Worm (Caenorhabditis elegans) whole organism, L2 larva: ENCODE data around the gene ctsa-1.2.

Experiments used
- C34F6.9 ChIP-seq: fragments of 150-350 bp; optimal IDR thresholded peaks from 2 replicates; lab custom pipeline; 2014; ENCODE audit warnings: missing biosample characterization, missing genetic modification characterization
- F13H6.1 ChIP-seq: sonication (generic microtip); optimal IDR thresholded peaks from 2 replicates; lab custom pipeline; 2016; ENCODE audit warnings: missing genetic modification characterization, missing compliant biosample characterization
- R02D3.7 ChIP-seq: fragments of 150-350 bp; optimal IDR thresholded peaks from 2 replicates; lab custom pipeline; 2014; ENCODE audit warnings: missing biosample characterization, missing genetic modification characterization
- Y55F3AM.14 ChIP-seq: fragments of 200-800 bp; sonication (Bioruptor generic); optimal IDR thresholded peaks from 2 replicates; lab custom pipeline; 2018; ENCODE audit warnings: mild to moderate bottlenecking, missing genetic modification characterization, missing compliant biosample characterization
- alr-1 ChIP-seq: fragments of 150-350 bp; optimal IDR thresholded peaks from 2 replicates; lab custom pipeline; 2014; ENCODE audit warnings: missing biosample characterization, missing genetic modification characterization
- aly-2 ChIP-seq: fragments of 150-350 bp; optimal IDR thresholded peaks from 2 replicates; lab custom pipeline; 2014; ENCODE audit warnings: missing biosample characterization, missing genetic modification characterization
- ama-1 ChIP-seq: fragments of 150-350 bp; optimal IDR thresholded peaks from 2 replicates; lab custom pipeline; 2018; ENCODE audit warnings: inconsistent platforms
- blmp-1 ChIP-seq: sonication (generic microtip); optimal IDR thresholded peaks from 2 replicates; lab custom pipeline; 2017; ENCODE audit warnings: missing genetic modification characterization, mild to moderate bottlenecking, missing compliant biosample characterization, antibody characterized with exemption, moderate library complexity; ENCODE audit not compliant: insufficient read depth
- ceh-16 ChIP-seq: fragments of 150-350 bp; optimal IDR thresholded peaks from 2 replicates; lab custom pipeline; 2014; ENCODE audit warnings: missing biosample characterization, missing genetic modification characterization
- ceh-82 ChIP-seq: fragments of 150-350 bp; optimal IDR thresholded peaks from 2 replicates; lab custom pipeline; 2014; ENCODE audit warnings: missing biosample characterization, missing genetic modification characterization
- crh-2 ChIP-seq: sonication (generic microtip); optimal IDR thresholded peaks from 2 replicates; lab custom pipeline; 2017; ENCODE audit warnings: missing biosample characterization, missing genetic modification characterization
- dmd-4 ChIP-seq: sonication (generic microtip); optimal IDR thresholded peaks from 2 replicates; lab custom pipeline; 2017; ENCODE audit warnings: missing biosample characterization, missing genetic modification characterization
- egl-27 ChIP-seq: sonication (generic microtip); optimal IDR thresholded peaks from 3 replicates; lab custom pipeline; 2017; ENCODE audit warnings: missing biosample characterization, missing genetic modification reagents, missing genetic modification characterization
- elt-1 ChIP-seq: fragments of 150-350 bp; optimal IDR thresholded peaks from 2 replicates; lab custom pipeline; 2014; ENCODE audit warnings: missing biosample characterization, missing genetic modification characterization
- elt-3 ChIP-seq: sonication (generic microtip); optimal IDR thresholded peaks from 2 replicates; lab custom pipeline; 2017; ENCODE audit warnings: missing biosample characterization, missing genetic modification characterization
- fos-1 ChIP-seq: fragments of 150-350 bp; optimal IDR thresholded peaks from 2 replicates; lab custom pipeline; 2014; ENCODE audit warnings: missing biosample characterization, missing genetic modification characterization
- gmeb-1 ChIP-seq: fragments of 150-350 bp; optimal IDR thresholded peaks from 2 replicates; lab custom pipeline; 2014; ENCODE audit warnings: missing biosample characterization, missing genetic modification characterization
- lin-13 ChIP-seq: fragments of 150-350 bp; optimal IDR thresholded peaks from 2 replicates; lab custom pipeline; 2014; ENCODE audit warnings: missing biosample characterization, missing genetic modification reagents, missing genetic modification characterization
- lin-39 ChIP-seq: fragments of 150-350 bp; optimal IDR thresholded peaks from 2 replicates; lab custom pipeline; 2014; ENCODE audit warnings: missing biosample characterization, missing genetic modification reagents, missing genetic modification characterization
- lsy-2 ChIP-seq, 2 experiments: fragments of 150-350 bp in 1 of 2; sonication (generic microtip) in 1 of 2; optimal IDR thresholded peaks; 2 replicates each; lab custom pipeline; 2014 to 2017; ENCODE audit warnings: missing biosample characterization in 2 of 2, missing genetic modification characterization in 2 of 2
- mbf-1 ChIP-seq: sonication (generic microtip); optimal IDR thresholded peaks from 2 replicates; lab custom pipeline; 2017; ENCODE audit warnings: missing biosample characterization, missing genetic modification characterization
- mdl-1 ChIP-seq, 2 experiments: fragments of 150-350 bp in 1 of 2; sonication (generic microtip) in 1 of 2; optimal IDR thresholded peaks; 2 replicates each; lab custom pipeline; 2017; ENCODE audit warnings: missing biosample characterization in 2 of 2, missing genetic modification characterization in 2 of 2
- nhr-11 ChIP-seq: fragments of 150-350 bp; optimal IDR thresholded peaks from 2 replicates; lab custom pipeline; 2014; ENCODE audit warnings: missing biosample characterization, missing genetic modification characterization
- nhr-12 ChIP-seq: fragments of 150-350 bp; optimal IDR thresholded peaks from 2 replicates; lab custom pipeline; 2014; ENCODE audit warnings: missing biosample characterization, missing genetic modification characterization
- nhr-21 ChIP-seq: fragments of 150-350 bp; optimal IDR thresholded peaks from 2 replicates; lab custom pipeline; 2014; ENCODE audit warnings: missing biosample characterization, missing genetic modification characterization
- nhr-23 ChIP-seq: fragments of 150-350 bp; optimal IDR thresholded peaks from 2 replicates; lab custom pipeline; 2014; ENCODE audit warnings: missing biosample characterization, missing genetic modification reagents, missing genetic modification characterization
- nhr-237 ChIP-seq: fragments of 150-350 bp; optimal IDR thresholded peaks from 2 replicates; lab custom pipeline; 2014; ENCODE audit warnings: missing biosample characterization, missing genetic modification characterization
- nhr-25 ChIP-seq: fragments of 150-350 bp; sonication (generic microtip); optimal IDR thresholded peaks from 3 replicates; lab custom pipeline; 2014; ENCODE audit warnings: missing biosample characterization, missing genetic modification characterization
- nhr-6 ChIP-seq: fragments of 150-350 bp; optimal IDR thresholded peaks from 2 replicates; lab custom pipeline; 2014; ENCODE audit warnings: missing biosample characterization, missing genetic modification characterization
- peb-1 ChIP-seq: fragments of 150-350 bp; optimal IDR thresholded peaks from 2 replicates; lab custom pipeline; 2014; ENCODE audit warnings: missing biosample characterization, missing genetic modification characterization
- sem-4 ChIP-seq: fragments of 150-350 bp; optimal IDR thresholded peaks from 2 replicates; lab custom pipeline; 2014; ENCODE audit warnings: missing biosample characterization, missing genetic modification reagents, missing genetic modification characterization
- sma-3 ChIP-seq: sonication (generic microtip); optimal IDR thresholded peaks from 2 replicates; lab custom pipeline; 2016; ENCODE audit warnings: missing genetic modification reagents, missing genetic modification characterization, missing compliant biosample characterization
- sma-9 ChIP-seq, 2 experiments: fragments of 150-350 bp in 1 of 2; sonication (generic microtip) in 1 of 2; optimal IDR thresholded peaks; 2 replicates each; lab custom pipeline; 2014 to 2016; ENCODE audit warnings: missing genetic modification characterization in 2 of 2, mild to moderate bottlenecking in 1 of 2, missing biosample characterization in 1 of 2, missing compliant biosample characterization in 1 of 2, missing genetic modification reagents in 1 of 2, moderate library complexity in 1 of 2
- unc-55 ChIP-seq: fragments of 150-350 bp; sonication (generic microtip); optimal IDR thresholded peaks from 3 replicates; lab custom pipeline; 2014; ENCODE audit warnings: missing biosample characterization, missing genetic modification reagents, missing genetic modification characterization
- unc-62 ChIP-seq: fragments of 150-350 bp; optimal IDR thresholded peaks from 2 replicates; lab custom pipeline; 2014; ENCODE audit warnings: missing biosample characterization, missing genetic modification reagents, missing genetic modification characterization
- zag-1 ChIP-seq: fragments of 150-350 bp; optimal IDR thresholded peaks from 2 replicates; lab custom pipeline; 2014; ENCODE audit warnings: missing biosample characterization, missing genetic modification characterization
- ztf-1 ChIP-seq: fragments of 200-800 bp; sonication (Bioruptor generic); conservative IDR thresholded peaks from 2 replicates; pipeline ENCODE4 v1.3.6; 2022; ENCODE audit warnings: missing genetic modification characterization, missing compliant biosample characterization
- ztf-11 ChIP-seq: sonication (generic microtip); optimal IDR thresholded peaks from 2 replicates; lab custom pipeline; 2017; ENCODE audit warnings: missing biosample characterization, missing genetic modification characterization
- ztf-4 ChIP-seq: fragments of 150-350 bp; optimal IDR thresholded peaks from 2 replicates; lab custom pipeline; 2014; ENCODE audit warnings: missing biosample characterization, missing genetic modification characterization

ctsa-1.2 gene

DNA sequence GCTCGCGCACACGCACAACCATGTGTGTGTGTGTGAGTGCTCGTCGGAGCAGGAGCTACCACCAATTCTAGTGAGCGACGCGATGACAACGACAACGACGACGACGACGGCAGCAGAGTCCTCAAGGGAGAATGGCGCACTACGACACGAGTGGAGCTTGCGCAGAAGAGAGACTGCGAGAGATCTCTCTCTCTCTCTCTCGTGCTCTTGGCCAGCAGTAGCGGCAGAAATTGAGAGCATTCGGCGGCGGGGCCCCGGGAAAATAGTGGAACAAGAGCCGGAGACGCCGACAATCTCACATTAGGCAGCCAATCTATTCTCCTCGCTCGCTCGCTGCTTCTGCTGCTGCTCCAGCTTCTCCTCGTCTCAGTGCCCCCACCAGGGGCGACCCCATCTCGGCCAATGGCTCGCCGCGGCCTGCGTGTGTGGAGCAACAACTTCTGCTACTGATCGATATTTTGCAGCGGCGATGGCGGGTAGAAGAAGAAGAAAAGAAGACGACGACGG, 7.7 kb downstream of the ctsa-1.2 start (continued):
- peak; percentile 90 for TF ChIP-seq zag-1
- TF ChIP-seq R02D3.7 (tag; lab: Kevin White, UChicago): no peak
- no peak for TF ChIP-seq alr-1 (tag; lab: Kevin White, UChicago)
- TF ChIP-seq lin-39: no peak
- no peak for TF ChIP-seq blmp-1 (tag; lab: Kevin White, UChicago)
- no peak for TF ChIP-seq elt-1 (tag; lab: Kevin White, UChicago)
- no peak for TF ChIP-seq peb-1 (tag; lab: Kevin White, UChicago)
- no peak for TF ChIP-seq nhr-12

DNA sequence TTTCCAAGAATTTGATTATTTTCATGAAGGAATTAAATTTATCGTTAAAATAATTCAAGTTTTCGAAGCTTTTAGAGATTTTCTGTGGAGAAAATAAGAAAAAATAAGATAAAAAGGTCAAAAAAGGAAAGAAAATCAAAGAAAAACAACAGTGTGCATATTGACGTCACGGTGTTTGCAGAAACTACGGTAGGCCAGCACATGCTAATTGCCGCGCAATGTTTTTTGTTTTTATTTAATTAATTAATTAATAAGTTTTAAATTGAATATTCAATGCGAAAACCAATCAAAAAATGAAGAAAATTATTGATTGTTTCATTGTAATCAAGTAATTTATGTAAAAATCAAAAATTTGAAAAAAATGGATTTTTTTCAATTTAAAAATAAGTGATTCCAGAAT, 8.7 kb downstream of the ctsa-1.2 start:
- TF ChIP-seq nhr-11 (tag; lab: Kevin White, UChicago) (no peak), nhr-21 (tag; lab: Kevin White, UChicago) (no peak), elt-3 (no peak), F13H6.1 (tag; lab: Kevin White, UChicago) (no peak), fos-1 (tag; lab: Kevin White, UChicago) (no peak), ama-1 (no peak), ztf-1 (no peak), sma-3 (GFP tag; lab: Kevin White, UChicago) (no peak), nhr-237 (tag; lab: Kevin White, UChicago) (no peak), nhr-23 (tag; lab: Kevin White, UChicago) (no peak), C34F6.9 (no peak), aly-2 (no peak), ztf-11 (tag; lab: Kevin White, UChicago) (no peak), mbf-1 (tag; lab: Kevin White, UChicago) (no peak), crh-2 (no peak), dmd-4 (tag; lab: Kevin White, UChicago) (no peak), nhr-6 (tag; lab: Kevin White, UChicago) (no peak), ztf-4 (no peak), Y55F3AM.14 (GFP tag; lab: Kevin White, UChicago) (no peak), ceh-82 (tag; lab: Kevin White, UChicago) (no peak), lsy-2 (tag; optimal IDR thresholded peaks at IDR 0.05; lab: Kevin White, UChicago) (peak; percentile 29 to 92), lin-13 (peak; percentile 8), unc-55 (GFP tag; lab: Kevin White, UChicago) (peak; percentile 33), gmeb-1 (tag; lab: Kevin White, UChicago) (no peak)

DNA sequence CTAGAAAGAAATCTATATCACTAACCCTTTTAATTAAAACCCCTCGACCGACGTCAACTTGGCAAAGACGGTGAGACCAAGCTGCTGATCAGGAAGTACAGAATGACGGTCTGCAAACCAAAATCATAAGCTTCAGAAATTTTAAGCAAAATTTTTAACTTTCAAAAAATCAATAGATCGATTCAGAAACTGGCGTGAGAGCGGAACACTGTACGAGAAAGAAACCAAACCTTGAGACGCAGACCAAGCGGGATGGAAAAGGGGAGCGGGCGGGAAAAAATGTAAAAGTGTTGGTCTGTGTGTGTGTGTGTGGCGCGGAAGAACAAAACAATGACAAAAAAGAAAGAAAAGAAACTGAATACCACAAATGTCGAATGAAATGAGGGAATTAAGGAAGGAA, 9.3 kb downstream of the ctsa-1.2 start, which contains the start of the genes F44E5.17 and gpb-1:
F44E5.17 (minus strand) TSS at position 101 of the 400 bp plus-strand sequence.
gpb-1 (minus strand) TSS at position 118 of the 400 bp plus-strand sequence.
- TF ChIP-seq ztf-1: no peak
- no peak for TF ChIP-seq nhr-237 (tag; lab: Kevin White, UChicago)
- TF ChIP-seq mdl-1 (tag; optimal IDR thresholded peaks at IDR 0.05; lab: Kevin White, UChicago): no peak
- no peak for TF ChIP-seq nhr-6 (tag; lab: Kevin White, UChicago)
- TF ChIP-seq crh-2: no peak
- TF ChIP-seq Y55F3AM.14 (GFP tag; lab: Kevin White, UChicago): no peak
- no peak for TF ChIP-seq sem-4 (tag; lab: Kevin White, UChicago)
- TF ChIP-seq nhr-25 (tag; lab: Kevin White, UChicago): no peak
- no peak for TF ChIP-seq gmeb-1 (tag; lab: Kevin White, UChicago)
- no peak for TF ChIP-seq nhr-21 (tag; lab: Kevin White, UChicago)
- no peak for TF ChIP-seq unc-55 (GFP tag; lab: Kevin White, UChicago)
- TF ChIP-seq dmd-4 (tag; lab: Kevin White, UChicago): no peak
- TF ChIP-seq sma-9 (GFP tag; optimal IDR thresholded peaks at IDR 0.05; lab: Kevin White, UChicago): no peak
- no peak for TF ChIP-seq sma-9 (tag; optimal IDR thresholded peaks at IDR 0.05; lab: Kevin White, UChicago)
- TF ChIP-seq R02D3.7 (tag; lab: Kevin White, UChicago): no peak
- TF ChIP-seq unc-62 (GFP tag; lab: Kevin White, UChicago): no peak
- TF ChIP-seq alr-1 (tag; lab: Kevin White, UChicago): no peak
- TF ChIP-seq egl-27: no peak
- no peak for TF ChIP-seq ztf-4
- no peak for TF ChIP-seq ceh-16 (tag; lab: Kevin White, UChicago)
- no peak for TF ChIP-seq ama-1
- TF ChIP-seq, all 48 proteins: peak for 0
